Fruit fly (Drosophila melanogaster): ENCODE results near the gene Gas41.

The Gas41 gene

dm6 chr2L:6950096-6950495 is at the start of gene Gas41, which contains the start of gene SA1 (continued):
- peak; percentile 56 for TF ChIP-seq pzg (GFP tag; optimal IDR thresholded peaks at IDR 0.05)
- TF ChIP-seq H2.0 (GFP tag; IDR thresholded peaks at IDR 0.05), result no peak
- peak; percentile 96 for TF ChIP-seq CG6272 (GFP tag; IDR thresholded peaks at IDR 0.05)
- peak; percentile 52 for TF ChIP-seq CG4707 (GFP tag; optimal IDR thresholded peaks at IDR 0.05)
- no peak for TF ChIP-seq abd-A (tag; optimal IDR thresholded peaks at IDR 0.05)
- no peak for TF ChIP-seq aop (GFP tag; IDR thresholded peaks at IDR 0.05)
- TF ChIP-seq tna (GFP tag; IDR thresholded peaks at IDR 0.05; ENCODE audit: partially characterized antibody), result 0 out of 2 replicates have a peak, but pooled peaks have one; percentile 7
- TF ChIP-seq pros (GFP tag; optimal IDR thresholded peaks at IDR 0.05), result no peak
- peak; percentile 68 for TF ChIP-seq sug (tag; optimal IDR thresholded peaks at IDR 0.05)
- TF ChIP-seq ind (GFP tag; optimal IDR thresholded peaks at IDR 0.05), result peak; percentile 92
- TF ChIP-seq bab2 (GFP tag; optimal IDR thresholded peaks at IDR 0.05), result no peak
- TF ChIP-seq CG32532 (GFP tag; IDR thresholded peaks at IDR 0.05), result peak; percentile 95
- peak; percentile 87 for TF ChIP-seq Med (GFP tag)
- peak; percentile 90 for TF ChIP-seq CG2120 (GFP tag; optimal IDR thresholded peaks at IDR 0.05)
- TF ChIP-seq YL-1 (GFP tag; optimal IDR thresholded peaks at IDR 0.05), result peak; percentile 69
- peak; percentile 70 for TF ChIP-seq CG6791 (GFP tag; IDR thresholded peaks at IDR 0.05; ENCODE audit: partially characterized antibody)
- TF ChIP-seq sens (GFP tag), result peak; percentile 89
- no peak for TF ChIP-seq CG5180 (GFP tag; optimal IDR thresholded peaks at IDR 0.05)
- TF ChIP-seq hkb (optimal IDR thresholded peaks at IDR 0.05), result no peak
- TF ChIP-seq hkb (GFP tag; IDR thresholded peaks at IDR 0.05), result no peak
- TF ChIP-seq B-H1 (GFP tag; IDR thresholded peaks at IDR 0.05), result peak; percentile 86
- TF ChIP-seq bsh (GFP tag; optimal IDR thresholded peaks at IDR 0.05), result peak in 1 of 2 experiments; percentile 22
- TF ChIP-seq pum (GFP tag; optimal IDR thresholded peaks at IDR 0.05), result peak; percentile 67
- TF ChIP-seq tx (GFP tag; optimal IDR thresholded peaks at IDR 0.05), result peak; percentile 46
- peak; percentile 46 for TF ChIP-seq Hey (tag; optimal IDR thresholded peaks at IDR 0.05)
- no peak for TF ChIP-seq Mad (GFP tag; optimal IDR thresholded peaks at IDR 0.05)
- TF ChIP-seq Elba2 (GFP tag; optimal IDR thresholded peaks at IDR 0.05), result no peak
- peak; percentile 52 for TF ChIP-seq CG17802 (tag; optimal IDR thresholded peaks at IDR 0.05)
- TF ChIP-seq gsb (GFP tag; IDR thresholded peaks at IDR 0.05), result peak; percentile 63
- no peak for TF ChIP-seq HLHmδ (GFP tag; optimal IDR thresholded peaks at IDR 0.05)
- TF ChIP-seq CG17328 (GFP tag; IDR thresholded peaks at IDR 0.05), result peak; percentile 83
- no peak for TF ChIP-seq CG2129 (GFP tag; IDR thresholded peaks at IDR 0.05; ENCODE audit: partially characterized antibody)
- no peak for TF ChIP-seq onecut (GFP tag; IDR thresholded peaks at IDR 0.05)
- no peak; the same call in 1 of the 2 replicates for TF ChIP-seq GATAe (GFP tag; conservative IDR thresholded peaks at IDR 0.05)
- peak; percentile 76 for TF ChIP-seq CG16813 (GFP tag; IDR thresholded peaks at IDR 0.05; ENCODE audit: partially characterized antibody)
- no peak for TF ChIP-seq Ptx1 (GFP tag; IDR thresholded peaks at IDR 0.05)
- TF ChIP-seq hth (optimal IDR thresholded peaks at IDR 0.05), result no peak
- TF ChIP-seq CG12769 (tag; optimal IDR thresholded peaks at IDR 0.05), result no peak
- TF ChIP-seq CG8765 (GFP tag; IDR thresholded peaks at IDR 0.05), result peak; percentile 67
- TF ChIP-seq repo (GFP tag; optimal IDR thresholded peaks at IDR 0.05), result no peak
- no peak for TF ChIP-seq ttk (GFP tag; IDR thresholded peaks at IDR 0.05)
- TF ChIP-seq ewg (GFP tag; optimal IDR thresholded peaks at IDR 0.05), result peak; percentile 33
- TF ChIP-seq CG1602 (GFP tag; optimal IDR thresholded peaks at IDR 0.05), result peak; percentile 92
- no peak for TF ChIP-seq exex (tag; optimal IDR thresholded peaks at IDR 0.05)
- peak; percentile 82 for TF ChIP-seq dmrt11E (tag; optimal IDR thresholded peaks at IDR 0.05)
- TF ChIP-seq CG17829 (tag; optimal IDR thresholded peaks at IDR 0.05), result peak; percentile 97
- TF ChIP-seq tio (GFP tag; optimal IDR thresholded peaks at IDR 0.05), result no peak
- TF ChIP-seq Ets65A (GFP tag), result peak; percentile 63
- peak; percentile 28 for TF ChIP-seq Side (GFP tag; optimal IDR thresholded peaks at IDR 0.05)
- peak; percentile 98 for TF ChIP-seq CG12391 (tag; optimal IDR thresholded peaks at IDR 0.05)
- peak; percentile 72 for TF ChIP-seq cwo (GFP tag; optimal IDR thresholded peaks at IDR 0.05)
- 0 out of 2 replicates have a peak, but pooled peaks have one; percentile 35 for TF ChIP-seq Taf1 (GFP tag; IDR thresholded peaks at IDR 0.05)

All from whole organism, embryonic.